Fruit fly (Drosophila melanogaster) ovary, adult (tissue): ENCODE measurements around the gene CG9616.

ENCODE experiments used
- CG17801 ChIP-seq: fragments of 200-800 bp; optimal IDR thresholded peaks from 2 replicates; lab custom pipeline; 2019; ENCODE audit warnings: missing biosample characterization, mild to moderate bottlenecking, missing genetic modification characterization, moderate library complexity; ENCODE audit not compliant: partially characterized antibody

The CG9616 gene

DNA sequence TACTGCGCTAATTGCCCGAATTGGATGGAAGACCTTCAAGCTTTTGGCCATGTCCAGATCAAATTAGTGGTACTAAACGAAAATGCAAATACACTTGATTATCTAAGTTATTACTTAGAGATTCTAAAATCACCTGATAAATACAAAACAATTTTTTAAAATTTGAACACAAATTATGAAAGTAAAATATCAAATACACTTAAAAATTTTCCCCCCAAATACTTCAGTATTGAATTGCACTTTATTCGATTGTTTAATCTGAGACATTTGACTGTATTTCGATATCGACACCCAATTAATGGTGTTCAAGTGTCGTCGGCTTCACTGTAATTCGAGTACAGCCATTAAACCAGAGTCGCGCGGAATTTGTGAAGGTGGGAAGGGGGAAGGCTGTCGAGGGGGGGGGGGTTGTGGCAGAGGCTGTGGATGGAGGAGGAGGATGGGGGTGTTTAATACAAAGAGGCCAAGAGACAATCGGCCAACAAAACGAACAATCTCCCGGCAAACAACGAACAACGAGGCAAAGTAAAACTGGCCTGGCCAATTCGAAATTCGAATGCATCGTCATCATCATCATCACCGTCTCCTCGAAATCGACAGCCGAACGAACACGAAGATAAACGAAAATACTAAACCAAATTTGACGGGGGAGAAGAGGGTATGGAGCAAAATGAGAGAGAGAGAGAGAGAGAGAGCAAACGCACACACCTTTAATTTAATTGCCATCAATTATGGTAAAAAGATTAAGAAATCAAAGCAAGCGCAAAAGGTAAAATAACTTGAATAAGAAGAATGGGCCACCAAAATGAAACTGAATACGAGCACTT, 37.2 kb upstream of the CG9616 start:
- TF ChIP-seq CG17801 (GFP tag; lab: Kevin White, UChicago), result no peak

DNA sequence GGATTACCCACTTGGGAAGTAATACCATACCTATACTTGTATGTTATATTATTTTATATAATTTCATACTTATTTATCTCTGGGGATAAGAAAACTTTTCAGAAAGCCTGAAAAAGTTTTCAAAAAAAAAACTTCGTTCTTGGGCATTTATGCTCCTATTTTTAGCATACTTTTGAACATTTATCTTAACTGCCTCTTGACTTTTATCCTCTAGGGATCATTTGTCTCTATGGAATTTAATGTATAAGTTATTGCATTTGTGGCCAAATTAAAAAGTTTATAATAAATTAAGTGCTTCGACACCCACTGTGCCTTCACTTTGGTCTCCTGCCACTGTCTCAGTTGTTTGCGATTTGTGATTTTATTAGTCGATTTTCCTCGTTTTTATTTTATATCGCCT, 35.1 kb upstream of the CG9616 start:
- TF ChIP-seq CG17801 (GFP tag; lab: Kevin White, UChicago), result no peak

DNA sequence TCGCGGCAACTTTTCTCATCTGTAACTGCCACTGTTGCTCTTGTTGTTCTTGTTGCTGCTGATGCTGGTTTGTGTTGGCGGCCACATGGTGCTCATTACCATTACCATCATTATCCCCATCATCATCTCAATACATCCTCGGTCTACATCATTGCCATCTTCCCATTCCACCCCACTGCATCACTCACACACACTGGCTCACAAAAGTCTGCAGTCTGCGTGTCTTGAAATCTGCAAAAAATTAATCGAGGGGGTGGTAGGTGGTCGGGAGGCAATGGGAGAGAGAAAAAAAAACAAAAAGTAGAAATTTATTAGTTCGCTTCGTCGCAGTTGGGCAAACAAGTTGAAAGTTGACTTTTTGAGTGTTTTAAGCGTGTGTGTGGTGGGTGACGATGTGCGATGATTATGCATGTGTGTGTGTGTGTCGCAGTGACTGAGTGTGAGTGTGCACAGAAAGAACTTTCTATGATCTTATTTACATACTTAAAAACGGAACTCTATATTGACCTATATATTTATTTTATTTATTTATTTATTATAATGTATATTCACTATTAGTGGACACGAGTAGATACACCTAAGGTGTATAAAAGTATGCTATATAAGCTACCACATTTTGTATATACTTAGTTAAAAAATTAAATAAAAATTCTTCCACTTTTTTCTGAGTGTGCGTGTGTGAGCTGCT, 34.2 kb upstream of the CG9616 start:
- TF ChIP-seq CG17801 (GFP tag; lab: Kevin White, UChicago), result no peak

DNA sequence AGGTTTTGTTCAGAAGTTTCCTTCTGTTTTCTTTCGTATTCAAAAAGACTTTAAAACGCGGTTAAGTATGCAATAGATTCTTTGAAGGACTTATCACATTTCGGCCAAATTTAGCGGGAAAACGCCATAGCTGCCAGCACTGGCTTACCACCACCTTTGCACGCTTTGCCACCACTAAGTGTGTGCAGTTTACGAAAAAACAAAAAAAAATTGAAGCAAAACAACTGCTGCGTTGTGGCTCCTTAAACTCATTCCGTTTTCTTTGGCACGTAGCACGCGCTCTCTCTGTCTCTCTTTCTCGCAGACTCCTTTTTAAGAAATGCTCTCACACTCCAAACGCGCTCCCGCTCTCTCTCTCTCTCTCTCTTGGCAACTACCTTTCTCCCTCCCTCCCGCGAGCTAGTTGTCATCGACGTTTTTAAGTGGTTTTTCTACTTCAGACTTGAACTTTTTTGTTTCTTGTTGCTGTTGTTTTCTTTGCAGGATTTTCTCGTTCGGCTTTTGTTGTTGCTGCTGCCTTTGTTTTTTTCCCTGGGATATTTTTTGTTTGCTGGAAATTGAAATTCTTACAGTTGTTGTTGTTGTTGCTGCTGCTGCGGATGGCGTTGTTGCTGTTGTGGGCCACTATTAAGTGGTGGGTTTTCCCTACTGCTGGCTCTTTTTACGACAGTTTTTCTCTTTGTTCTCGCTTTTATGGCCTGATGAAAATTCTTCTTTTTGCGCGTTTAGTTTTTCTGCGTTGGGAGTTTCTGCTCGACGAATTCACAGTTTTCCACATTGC, 33.4 kb upstream of the CG9616 start:
- no peak for TF ChIP-seq CG17801 (GFP tag; lab: Kevin White, UChicago)

DNA sequence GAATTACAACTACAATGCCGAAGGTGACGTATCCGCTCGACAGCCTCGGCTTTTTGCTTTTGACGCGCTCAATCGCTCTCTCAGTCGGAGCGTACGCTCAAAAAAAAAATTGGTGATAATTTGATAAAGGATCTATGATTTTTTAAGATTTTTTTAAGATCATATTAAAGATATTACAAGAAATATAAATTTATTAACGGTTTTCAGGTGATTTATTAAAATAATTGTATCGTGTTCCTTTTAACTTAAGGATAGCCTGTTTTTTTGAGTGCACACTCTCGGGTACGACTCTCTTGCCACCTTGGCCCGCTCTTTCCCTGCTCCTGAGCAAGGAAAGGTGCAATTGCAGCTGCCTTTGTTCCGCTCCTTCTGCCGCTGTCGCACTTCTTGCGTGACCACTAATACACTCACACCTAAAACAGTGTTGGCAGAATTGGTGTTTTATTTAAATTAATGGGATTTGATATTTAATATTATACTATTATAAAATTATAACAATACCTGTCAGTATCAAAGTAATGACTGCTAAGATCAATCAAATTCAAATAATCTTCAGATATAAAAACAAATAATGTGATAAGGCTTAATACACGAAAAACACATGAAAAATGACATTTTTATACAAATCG, 32.7 kb upstream of the CG9616 start:
- peak; percentile 47 for TF ChIP-seq CG17801 (GFP tag; lab: Kevin White, UChicago)

DNA sequence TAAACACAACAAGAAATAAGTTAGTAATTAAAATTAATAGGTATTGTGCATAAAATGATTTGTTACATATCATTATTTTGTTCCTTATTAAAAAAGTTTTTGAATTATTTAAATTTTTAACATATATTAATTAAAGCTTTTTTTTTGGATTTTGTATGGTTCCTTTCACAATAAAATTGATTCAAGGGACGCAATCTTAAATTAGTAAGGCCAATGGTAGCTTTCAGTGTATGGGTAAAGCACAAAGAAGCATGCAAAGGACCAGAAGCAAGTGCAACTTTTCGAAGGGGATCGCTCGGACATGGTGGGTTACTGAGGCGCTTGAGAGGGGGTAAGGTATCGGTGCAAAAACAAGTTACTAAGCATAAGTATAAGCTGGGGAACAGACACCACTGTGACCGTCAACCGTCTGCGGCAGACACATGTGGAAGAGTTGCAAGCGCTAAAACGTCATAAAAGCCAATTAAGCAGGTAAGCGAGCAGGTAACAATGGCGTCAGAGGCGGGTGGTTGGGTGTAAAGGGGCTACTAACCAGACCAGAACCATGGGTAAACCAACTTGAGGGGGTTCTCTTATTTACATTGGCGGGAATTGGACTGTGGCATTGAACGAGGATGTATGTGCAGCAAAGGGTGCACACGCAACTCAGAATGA, 30.4 kb upstream of the CG9616 start:
- no peak for TF ChIP-seq CG17801 (GFP tag; lab: Kevin White, UChicago)

DNA sequence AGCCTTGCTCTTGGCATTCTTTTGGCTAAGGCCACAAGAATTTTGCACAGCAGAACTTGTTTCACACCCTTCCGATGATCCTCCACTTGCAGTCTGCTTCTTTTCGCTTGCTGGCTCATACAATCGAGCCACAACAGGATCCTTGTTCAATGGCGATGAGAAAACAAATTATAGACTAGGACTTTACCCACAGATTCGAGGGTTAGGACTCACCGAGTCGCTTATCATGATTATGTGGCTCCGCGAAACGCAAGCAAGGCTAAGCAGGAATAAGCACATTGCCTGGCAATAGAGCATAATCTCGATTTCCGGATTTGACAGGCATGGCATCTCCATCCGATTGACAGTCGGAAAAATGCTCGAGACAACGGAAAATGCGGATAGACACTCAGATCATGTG, 16.8 kb upstream of the CG9616 start, which contains the start of the genes CG14839 and CG14841:
CG14839 (plus strand) TSS at position 301 of the 400 bp plus-strand sequence.
CG14841 (minus strand) TSS at position 332 of the 400 bp plus-strand sequence.
- TF ChIP-seq CG17801 (GFP tag; lab: Kevin White, UChicago), result no peak

DNA sequence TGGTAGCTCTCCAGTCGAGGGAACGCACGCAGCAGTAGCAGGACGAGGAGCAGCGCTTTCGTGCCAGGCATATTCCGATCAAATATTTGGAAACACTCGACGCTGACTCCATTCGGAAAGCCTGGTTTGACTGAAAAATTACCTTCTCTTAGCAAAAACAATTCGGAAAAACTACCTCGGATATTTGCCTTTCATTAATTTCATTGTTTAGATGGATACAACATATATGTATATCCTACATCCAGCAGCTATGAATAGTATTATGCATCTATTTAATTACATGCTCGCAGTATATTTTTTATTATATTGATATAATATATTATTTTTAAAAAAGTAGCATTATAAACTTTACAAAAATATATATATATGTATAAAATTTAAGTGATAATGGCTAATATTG, 15.8 kb upstream of the CG9616 start, which contains the start of gene CG14840:
CG14840 (minus strand) TSS at position 101 of the 400 bp plus-strand sequence.
- no peak for TF ChIP-seq CG17801 (GFP tag; lab: Kevin White, UChicago)

DNA sequence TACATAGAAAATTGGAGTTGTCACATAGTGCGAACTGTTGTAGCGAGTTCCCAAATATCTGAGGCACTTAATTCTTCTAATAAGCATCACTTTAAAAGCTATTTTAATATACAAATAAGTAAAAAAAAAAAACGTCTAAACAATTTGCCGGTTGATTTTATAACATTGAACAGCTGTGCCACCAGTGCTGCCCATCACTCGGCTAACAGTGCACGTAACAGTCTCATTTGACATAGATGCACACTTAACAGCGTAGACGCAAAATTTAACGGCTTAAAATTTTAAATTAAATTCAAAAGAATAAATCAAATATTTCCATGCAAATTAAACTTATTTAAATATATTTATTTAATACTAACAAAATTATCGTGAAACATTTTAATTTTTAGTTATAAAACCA, 14.6 kb upstream of the CG9616 start, which contains the start of gene MetRS-m:
MetRS-m (minus strand) TSS at position 171 of the 400 bp plus-strand sequence.
- no peak for TF ChIP-seq CG17801 (GFP tag; lab: Kevin White, UChicago)

DNA sequence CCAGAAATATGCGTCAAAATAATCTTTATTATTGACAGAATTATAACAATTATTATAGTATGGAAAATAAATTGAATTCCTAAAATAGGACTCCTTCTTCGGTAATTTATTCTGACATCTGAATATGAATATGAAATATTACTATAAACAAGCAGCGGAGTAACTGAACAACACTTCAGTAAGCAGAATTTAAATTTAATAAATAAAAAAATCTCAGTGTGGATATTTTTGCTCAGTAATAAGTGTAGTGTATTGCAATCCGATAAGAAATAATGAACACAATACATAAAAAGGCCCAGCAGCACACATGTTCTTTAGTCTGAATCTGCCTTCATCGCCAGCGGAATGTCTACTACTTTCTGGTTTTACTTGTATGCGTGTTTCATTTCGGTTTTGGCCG, 10.5 kb upstream of the CG9616 start, which contains the start of gene CG43179:
CG43179 (plus strand) TSS at position 301 of the 400 bp plus-strand sequence.
- TF ChIP-seq CG17801 (GFP tag; lab: Kevin White, UChicago), result no peak

DNA sequence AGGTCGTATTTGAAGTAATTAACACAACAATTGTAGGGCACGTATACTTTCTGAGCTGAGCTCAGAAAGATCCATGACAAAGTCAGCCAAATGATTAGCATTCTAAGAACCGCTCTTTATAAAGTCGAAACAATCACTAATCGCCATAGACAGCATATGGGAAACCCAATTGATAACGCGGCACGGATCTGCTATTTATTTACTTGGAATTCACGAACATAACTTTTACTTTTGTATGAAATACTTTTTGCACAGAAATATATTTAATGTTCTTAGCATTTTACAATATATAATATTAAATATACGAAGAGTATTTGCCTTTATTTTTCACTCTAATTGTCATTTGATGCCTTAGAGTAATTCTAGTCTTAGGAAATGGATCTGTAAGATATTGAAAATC, 694 bp downstream of the CG9616 start, which contains the start of gene CG43291:
CG43291 (minus strand) TSS at position 101 of the 400 bp plus-strand sequence.
- no peak for TF ChIP-seq CG17801 (GFP tag; lab: Kevin White, UChicago)

DNA sequence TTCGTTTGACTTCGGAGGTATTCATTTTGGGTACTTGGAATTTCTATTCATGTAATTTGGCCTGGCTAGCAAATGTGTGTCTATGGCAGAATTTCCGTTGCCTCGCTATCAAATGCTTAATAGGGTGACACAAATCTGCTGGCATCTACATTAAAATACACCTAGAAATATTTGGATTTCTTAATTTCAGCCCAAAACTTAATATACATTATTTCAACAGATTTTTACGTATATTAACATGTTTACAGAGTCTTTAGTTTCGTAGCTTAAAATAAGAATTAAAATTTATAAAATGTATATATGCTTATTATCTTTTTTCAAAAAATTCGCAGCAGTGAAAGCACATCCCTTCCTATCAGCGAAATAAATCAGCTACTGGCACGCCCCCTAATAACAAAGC, 16.2 kb downstream of the CG9616 start, which contains the start of gene CG9624:
CG9624 (minus strand) TSS at position 101 of the 400 bp plus-strand sequence.
- no peak for TF ChIP-seq CG17801 (GFP tag; lab: Kevin White, UChicago)

DNA sequence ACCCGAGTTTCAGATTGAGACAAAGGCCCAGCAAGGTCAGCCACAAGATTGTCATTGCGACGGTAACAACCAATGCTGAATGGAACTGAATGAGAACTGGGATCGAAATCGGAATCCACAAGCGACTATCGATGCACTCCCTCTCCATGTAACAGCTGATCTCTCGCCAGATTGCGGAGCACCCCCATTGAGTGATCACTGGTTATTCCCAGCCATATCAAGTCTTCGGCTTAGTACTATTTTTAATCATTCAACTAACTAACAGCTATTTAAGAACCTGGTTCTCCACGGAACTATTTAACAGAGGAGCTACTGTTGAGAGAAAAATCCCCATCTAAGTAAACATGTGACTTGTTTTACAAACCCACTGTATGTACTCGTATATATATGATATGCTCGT, 18.6 kb downstream of the CG9616 start, which contains the start of gene CG9631:
CG9631 (minus strand) TSS at position 101 of the 400 bp plus-strand sequence.
- TF ChIP-seq CG17801 (GFP tag; lab: Kevin White, UChicago), result no peak
